Worm (Caenorhabditis elegans): ENCODE data around the gene B0507.7.

- TF ChIP-seq ztf-29 (GFP tag; IDR thresholded peaks at IDR 0.05) (no peak), flt-1 (GFP tag; IDR thresholded peaks at IDR 0.05) (no peak), ref-1 (GFP tag; conservative IDR thresholded peaks at IDR 0.05) (no peak), ztf-23 (GFP tag; IDR thresholded peaks at IDR 0.05) (no peak), cog-1 (tag; optimal IDR thresholded peaks at IDR 0.05) (no peak)
Measured at ce11 chrV:8760416-8760815, 1.9 kb upstream of the B0507.7 start, which contains the start of gene ddn-1.
